Fruit fly (Drosophila melanogaster) whole organism, wandering third instar larva: ENCODE measurements around the gene Muc91C.

ENCODE experiments used
- Abd-B ChIP-seq: fragments of >200 bp; optimal IDR thresholded peaks from 2 replicates; lab custom pipeline; 2017; ENCODE audit warnings: missing biosample characterization, missing genetic modification characterization
- CrebA ChIP-seq: fragments of 200-800 bp; sonication (Bioruptor generic); optimal IDR thresholded peaks from 2 replicates; lab custom pipeline; 2016; ENCODE audit warnings: missing biosample characterization, mild to moderate bottlenecking, missing genetic modification characterization, borderline replicate concordance
- HLH106 ChIP-seq: fragments of 200-800 bp; optimal IDR thresholded peaks from 3 replicates; lab custom pipeline; 2019; ENCODE audit warnings: missing biosample characterization, mild to moderate bottlenecking, missing genetic modification characterization, moderate library complexity
- Hnf4 ChIP-seq: fragments of 200-800 bp; sonication (Bioruptor generic); optimal IDR thresholded peaks from 2 replicates; lab custom pipeline; 2016; ENCODE audit warnings: missing biosample characterization, mild to moderate bottlenecking, missing genetic modification characterization
- dsf ChIP-seq: sonication (Bioruptor generic); optimal IDR thresholded peaks from 2 replicates; lab custom pipeline; 2016; ENCODE audit warnings: missing biosample characterization, missing genetic modification characterization, borderline replicate concordance
- fru ChIP-seq: fragments of 200-800 bp; sonication (Bioruptor generic); optimal IDR thresholded peaks from 3 replicates; lab custom pipeline; 2016; ENCODE audit warnings: missing biosample characterization, mild to moderate bottlenecking, missing genetic modification characterization
- pan ChIP-seq: fragments of >200 bp; optimal IDR thresholded peaks from 2 replicates; lab custom pipeline; 2017
- sage ChIP-seq: fragments of 200-800 bp; sonication (Bioruptor generic); optimal IDR thresholded peaks from 2 replicates; lab custom pipeline; 2016; ENCODE audit warnings: missing biosample characterization, mild to moderate bottlenecking, missing genetic modification characterization

- TF ChIP-seq pan, result no peak
- no peak for TF ChIP-seq HLH106 (tag; lab: Kevin White, UChicago)
- TF ChIP-seq sage (GFP tag; lab: Kevin White, UChicago), result no peak
- TF ChIP-seq CrebA (GFP tag; lab: Kevin White, UChicago), result no peak
- no peak for TF ChIP-seq dsf (GFP tag; lab: Kevin White, UChicago)
- no peak for TF ChIP-seq Hnf4 (GFP tag; lab: Kevin White, UChicago)
- TF ChIP-seq fru, result no peak
- no peak for TF ChIP-seq Abd-B
Observed at dm6 chr3R:18706289-18706688, 13.8 kb upstream of the Muc91C start.
